Worm (Caenorhabditis elegans) whole organism, midembryonic: ENCODE measurements around the gene C15B12.1.

Experiments
- T22C8.4 ChIP-seq: fragments of 200-800 bp; sonication (Bioruptor generic); IDR thresholded peaks from 2 replicates; pipeline ENCODE4 v1.3.6; 2022; ENCODE audit warnings: missing genetic modification characterization, missing compliant biosample characterization
- flt-1 ChIP-seq: fragments of 200-800 bp; sonication (Bioruptor generic); IDR thresholded peaks from 2 replicates; pipeline ENCODE4 v1.3.6; 2022; ENCODE audit warnings: missing genetic modification characterization, missing compliant biosample characterization
- klf-2 ChIP-seq: fragments of 200-800 bp; sonication (Bioruptor generic); conservative IDR thresholded peaks from 2 replicates; pipeline ENCODE4 v1.3.6; 2022; ENCODE audit warnings: missing genetic modification reagents, missing genetic modification characterization, missing compliant biosample characterization
- med-1 ChIP-seq: sonication (generic microtip); optimal IDR thresholded peaks from 2 replicates; lab custom pipeline; 2017; ENCODE audit warnings: missing genetic modification characterization, mild to moderate bottlenecking, missing compliant biosample characterization, antibody characterized with exemption, missing genetic modification reagents; ENCODE audit not compliant: insufficient read depth
- tab-1 ChIP-seq: fragments of 200-800 bp; sonication (Bioruptor generic); IDR thresholded peaks from 2 replicates; pipeline ENCODE4 v1.3.6; 2022; ENCODE audit warnings: missing genetic modification characterization, missing compliant biosample characterization
- ztf-23 ChIP-seq: fragments of 200-800 bp; sonication (Bioruptor generic); IDR thresholded peaks from 2 replicates; pipeline ENCODE4 v1.3.6; 2022; ENCODE audit warnings: missing genetic modification reagents, missing genetic modification characterization, missing compliant biosample characterization

DNA sequence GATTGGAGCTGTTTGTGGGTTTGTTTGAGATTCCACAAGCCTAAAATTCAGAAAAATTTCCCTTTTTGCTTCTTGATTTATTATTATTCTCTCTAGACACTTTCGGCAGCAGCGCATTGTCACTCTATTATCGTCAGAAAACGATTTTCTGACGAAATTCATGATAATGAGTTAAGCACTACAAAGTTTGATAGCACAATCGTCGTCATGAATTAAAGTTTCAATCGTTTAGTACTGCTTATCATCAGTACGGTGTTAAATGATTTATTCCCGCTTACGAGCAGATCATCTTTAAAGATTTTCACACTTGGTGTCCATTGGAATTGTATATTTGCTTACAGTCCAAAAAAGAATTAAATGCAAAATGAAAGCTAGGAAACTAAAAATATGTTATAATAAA, 47.1 kb upstream of the C15B12.1 start:
- TF ChIP-seq med-1 (GFP tag; lab: Kevin White, UChicago): no peak
- TF ChIP-seq flt-1 (GFP tag; lab: Robert Waterston, UW): no peak
- TF ChIP-seq tab-1 (GFP tag; lab: Robert Waterston, UW): no peak
- TF ChIP-seq klf-2 (GFP tag; lab: Robert Waterston, UW): no peak
- TF ChIP-seq T22C8.4 (GFP tag; lab: Robert Waterston, UW): no peak
- no peak for TF ChIP-seq ztf-23 (GFP tag; lab: Robert Waterston, UW)
